Worm (Caenorhabditis elegans): Measurements from ENCODE around the gene F20H11.1.

Gene F20H11.1

ce11 chrIII:6589499-6589898 lies 2.5 kb downstream of the F20H11.1 start:
- TF ChIP-seq snpc-4 (tag; optimal IDR thresholded peaks at IDR 0.05) (no peak), egl-27 (tag; optimal IDR thresholded peaks at IDR 0.05) (no peak), elt-1 (tag; optimal IDR thresholded peaks at IDR 0.05) (no peak), sem-4 (tag; optimal IDR thresholded peaks at IDR 0.05) (no peak), ztf-1 (GFP tag; conservative IDR thresholded peaks at IDR 0.05) (no peak), unc-55 (GFP tag; optimal IDR thresholded peaks at IDR 0.05) (no peak)

DNA sequence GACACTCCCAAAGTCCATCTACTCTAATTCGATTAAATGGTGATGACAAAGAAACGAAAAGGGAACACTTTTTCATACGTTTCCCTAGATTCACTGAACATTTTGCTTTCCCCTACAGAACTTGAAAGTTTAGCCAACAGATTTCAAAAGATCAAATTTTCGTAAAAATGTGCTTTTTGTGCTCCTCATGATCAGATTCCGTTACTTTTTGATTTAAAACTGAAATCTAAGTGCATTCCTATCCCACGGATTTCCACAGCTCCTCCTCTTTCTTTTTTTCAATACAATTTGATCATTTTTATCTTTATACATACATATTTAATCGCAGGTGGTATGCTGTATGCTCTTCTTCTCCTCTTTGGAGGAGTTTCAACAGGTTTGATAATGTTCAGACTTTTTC lies 4.4 kb downstream of the F20H11.1 start, which contains the start of gene ddo-3:
Gene ddo-3, plus strand, starts transcription at position 301 of the 400 bp plus-strand sequence.
- TF ChIP-seq C34F6.9 (tag; optimal IDR thresholded peaks at IDR 0.05) (no peak), aly-2 (tag; optimal IDR thresholded peaks at IDR 0.05) (no peak), egl-27 (tag; optimal IDR thresholded peaks at IDR 0.05) (no peak)

ce11 chrIII:6581585-6581984 lies 10.4 kb downstream of the F20H11.1 start, which contains the start of gene acr-21:
TSS of gene acr-21 (plus strand) at chrIII:6581885.
- TF ChIP-seq unc-39 (tag; optimal IDR thresholded peaks at IDR 0.05) (no peak), fos-1 (tag; optimal IDR thresholded peaks at IDR 0.05) (no peak), nhr-10 (tag; optimal IDR thresholded peaks at IDR 0.05) (no peak), nhr-6 (tag; optimal IDR thresholded peaks at IDR 0.05) (no peak), sma-3 (GFP tag; optimal IDR thresholded peaks at IDR 0.05) (no peak), Y55F3AM.14 (GFP tag; optimal IDR thresholded peaks at IDR 0.05) (no peak), ztf-4 (tag; optimal IDR thresholded peaks at IDR 0.05) (no peak), nhr-12 (tag; optimal IDR thresholded peaks at IDR 0.05) (no peak), ztf-1 (GFP tag; conservative IDR thresholded peaks at IDR 0.05) (no peak), unc-55 (GFP tag; optimal IDR thresholded peaks at IDR 0.05) (no peak), zag-1 (tag; optimal IDR thresholded peaks at IDR 0.05) (no peak), unc-62 (GFP tag; optimal IDR thresholded peaks at IDR 0.05) (no peak)

DNA sequence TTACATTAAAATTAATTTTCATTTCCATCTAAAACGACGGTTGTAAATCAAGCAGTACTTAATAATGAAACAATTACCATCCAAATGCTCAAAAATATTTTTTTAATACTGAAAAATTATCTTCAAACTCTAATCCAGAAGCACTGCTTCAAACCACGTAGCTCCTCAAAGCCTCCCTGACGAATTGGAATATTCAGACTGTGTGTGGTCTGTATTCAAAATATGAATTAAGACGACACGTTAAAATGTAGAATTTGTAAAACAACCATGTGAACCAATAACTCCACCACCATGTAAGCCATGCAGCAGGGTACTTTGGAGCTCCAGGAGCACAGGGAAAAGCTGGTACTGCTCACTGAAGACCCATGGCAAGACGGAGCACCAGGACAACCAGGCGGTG lies 12.6 kb downstream of the F20H11.1 start, which contains the start of gene F27B3.8:
Gene F27B3.8, plus strand, starts transcription at position 301 of the 400 bp plus-strand sequence.
- TF ChIP-seq unc-39 (tag; optimal IDR thresholded peaks at IDR 0.05) (no peak), nhr-11 (tag; optimal IDR thresholded peaks at IDR 0.05) (no peak), ztf-4 (tag; optimal IDR thresholded peaks at IDR 0.05) (no peak)

ce11 chrIII:6578505-6578904 lies 13.5 kb downstream of the F20H11.1 start, which contains the start of gene F27B3.6:
TSS of gene F27B3.6 (minus strand) at chrIII:6578605.
- TF ChIP-seq skn-1 (tag; optimal IDR thresholded peaks at IDR 0.05) (no peak), ceh-82 (tag; optimal IDR thresholded peaks at IDR 0.05) (no peak), nhr-77 (tag; optimal IDR thresholded peaks at IDR 0.05) (no peak), ztf-1 (GFP tag; conservative IDR thresholded peaks at IDR 0.05) (no peak), ceh-16 (tag; optimal IDR thresholded peaks at IDR 0.05) (no peak), unc-39 (tag; optimal IDR thresholded peaks at IDR 0.05) (no peak), unc-62 (GFP tag; optimal IDR thresholded peaks at IDR 0.05) (no peak), zag-1 (tag; optimal IDR thresholded peaks at IDR 0.05) (no peak), C34F6.9 (tag; optimal IDR thresholded peaks at IDR 0.05) (no peak), peb-1 (tag; optimal IDR thresholded peaks at IDR 0.05) (no peak), Y55F3AM.14 (GFP tag; optimal IDR thresholded peaks at IDR 0.05) (no peak), lin-11 (tag; optimal IDR thresholded peaks at IDR 0.05) (no peak), unc-55 (GFP tag; optimal IDR thresholded peaks at IDR 0.05) (no peak)

DNA sequence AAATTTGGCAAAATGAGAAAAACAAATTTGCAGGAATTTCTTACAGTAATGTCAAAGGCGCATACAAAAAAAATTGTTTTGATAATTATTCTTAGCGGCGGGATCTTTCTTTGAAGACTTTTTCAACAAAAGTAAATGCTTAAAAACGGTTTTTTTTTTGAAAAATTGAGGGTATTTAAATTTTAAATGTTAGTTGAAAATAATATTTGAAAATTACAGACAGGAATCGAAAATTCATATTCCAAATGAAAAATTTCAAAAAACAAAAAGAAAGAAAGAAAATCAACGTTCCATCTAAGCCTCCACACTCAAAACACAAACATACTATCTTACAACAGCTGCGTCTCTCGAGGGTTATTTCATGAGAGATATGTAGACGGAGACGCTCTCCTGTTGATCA lies 14.8 kb downstream of the F20H11.1 start:
- TF ChIP-seq ama-1 (optimal IDR thresholded peaks at IDR 0.05) (no peak), nhr-129 (tag; optimal IDR thresholded peaks at IDR 0.05) (no peak), skn-1 (tag; optimal IDR thresholded peaks at IDR 0.05) (no peak), R02D3.7 (tag; optimal IDR thresholded peaks at IDR 0.05) (no peak), peb-1 (tag; optimal IDR thresholded peaks at IDR 0.05) (no peak), nhr-23 (tag; optimal IDR thresholded peaks at IDR 0.05) (no peak)

DNA sequence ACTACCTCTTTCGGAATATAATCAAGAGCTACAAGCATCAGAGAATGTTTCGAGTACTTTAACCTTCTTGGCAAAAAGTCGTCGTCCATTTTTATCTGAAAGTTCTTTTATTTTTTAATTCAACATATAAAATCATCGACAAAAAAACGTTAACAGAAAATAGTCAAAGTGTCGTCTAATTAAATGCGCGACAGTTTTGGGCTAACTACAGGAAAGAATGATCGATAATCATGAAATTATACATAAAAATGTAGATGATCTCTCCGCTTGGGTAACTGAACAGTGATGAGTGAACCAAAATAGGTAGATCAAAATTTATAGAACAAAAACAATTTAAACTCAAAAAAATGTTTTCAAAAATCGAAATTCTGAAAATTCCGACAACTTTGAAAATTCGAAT lies 33.5 kb downstream of the F20H11.1 start, which contains the start of gene C09E7.8:
Gene C09E7.8, minus strand, starts transcription at position 101 of the 400 bp plus-strand sequence.
- no peak for TF ChIP-seq ceh-16 (tag; optimal IDR thresholded peaks at IDR 0.05)
- no peak for TF ChIP-seq egl-27 (tag; optimal IDR thresholded peaks at IDR 0.05)
- no peak for TF ChIP-seq ztf-4 (tag; optimal IDR thresholded peaks at IDR 0.05)
- TF ChIP-seq mbf-1 (tag; optimal IDR thresholded peaks at IDR 0.05) = no peak
- TF ChIP-seq peb-1 (tag; optimal IDR thresholded peaks at IDR 0.05) = no peak
- no peak for TF ChIP-seq mdl-1 (tag; optimal IDR thresholded peaks at IDR 0.05)
- TF ChIP-seq C34F6.9 (tag; optimal IDR thresholded peaks at IDR 0.05) = no peak
- TF ChIP-seq aly-2 (tag; optimal IDR thresholded peaks at IDR 0.05) = no peak
- no peak for TF ChIP-seq gmeb-1 (tag; optimal IDR thresholded peaks at IDR 0.05)
- TF ChIP-seq alr-1 (tag; optimal IDR thresholded peaks at IDR 0.05) = no peak
- no peak for TF ChIP-seq nhr-21 (tag; optimal IDR thresholded peaks at IDR 0.05)
